Worm (Caenorhabditis elegans): ENCODE data around the gene str-199.

Gene str-199

ce11 chrV:17201847-17202246 lies 11.5 kb upstream of the str-199 start, which contains the start of gene Y68A4A.10:
Gene Y68A4A.10, plus strand, starts transcription at chrV:17202147.
- TF ChIP-seq ets-7 (tag; optimal IDR thresholded peaks at IDR 0.05) (no peak), B0310.2 (tag; optimal IDR thresholded peaks at IDR 0.05) (no peak), ama-1 (optimal IDR thresholded peaks at IDR 0.05) (no peak), tbx-37 (GFP tag; conservative IDR thresholded peaks at IDR 0.05) (no peak), hnd-1 (tag; optimal IDR thresholded peaks at IDR 0.05) (no peak), hmg-4 (GFP tag; optimal IDR thresholded peaks at IDR 0.05) (no peak), flt-1 (GFP tag; IDR thresholded peaks at IDR 0.05) (no peak), tra-4 (tag; optimal IDR thresholded peaks at IDR 0.05) (no peak), ceh-36 (tag; optimal IDR thresholded peaks at IDR 0.05) (no peak), aly-1 (tag; optimal IDR thresholded peaks at IDR 0.05) (no peak), hmbx-1 (tag; optimal IDR thresholded peaks at IDR 0.05) (no peak), tbx-11 (GFP tag; IDR thresholded peaks at IDR 0.05) (no peak)

ce11 chrV:17198926-17199325 lies 8.6 kb upstream of the str-199 start, which contains the start of gene srz-96:
Gene srz-96, plus strand, starts transcription at chrV:17199226.
- TF ChIP-seq scrt-1 (GFP tag; IDR thresholded peaks at IDR 0.05): no peak
- TF ChIP-seq flt-1 (GFP tag; IDR thresholded peaks at IDR 0.05): no peak
- no peak for TF ChIP-seq ama-1 (optimal IDR thresholded peaks at IDR 0.05)
- TF ChIP-seq sea-1 (GFP tag; conservative IDR thresholded peaks at IDR 0.05): no peak
- no peak for TF ChIP-seq hmg-4 (GFP tag; optimal IDR thresholded peaks at IDR 0.05)
- no peak for TF ChIP-seq hmbx-1 (tag; optimal IDR thresholded peaks at IDR 0.05)

- TF ChIP-seq pes-1 (GFP tag; IDR thresholded peaks at IDR 0.05) (no peak), ceh-36 (tag; optimal IDR thresholded peaks at IDR 0.05) (no peak), hmbx-1 (tag; optimal IDR thresholded peaks at IDR 0.05) (no peak)
These were observed 1.9 kb upstream of the str-199 start, which contains the start of gene srz-47 for ce11 chrV:17192238-17192637. Gene srz-47, minus strand, starts transcription at chrV:17192338.

- no peak for TF ChIP-seq ceh-36 (tag; optimal IDR thresholded peaks at IDR 0.05)
- TF ChIP-seq tbx-37 (GFP tag; conservative IDR thresholded peaks at IDR 0.05): no peak
- TF ChIP-seq B0310.2 (tag; optimal IDR thresholded peaks at IDR 0.05): no peak
- no peak for TF ChIP-seq aly-1 (tag; optimal IDR thresholded peaks at IDR 0.05)
- no peak for TF ChIP-seq scrt-1 (GFP tag; IDR thresholded peaks at IDR 0.05)
- TF ChIP-seq ama-1 (optimal IDR thresholded peaks at IDR 0.05): no peak
These were observed 8.3 kb downstream of the str-199 start, which contains the start of gene srh-159 for ce11 chrV:17182045-17182444. Gene srh-159, plus strand, starts transcription at chrV:17182345.

- no peak for TF ChIP-seq scrt-1 (GFP tag; IDR thresholded peaks at IDR 0.05)
These were observed 11.8 kb downstream of the str-199 start, which contains the start of gene srh-174 for ce11 chrV:17178457-17178856. Gene srh-174, plus strand, starts transcription at chrV:17178757.

ce11 chrV:17177967-17178366 lies 12.3 kb downstream of the str-199 start, which contains the start of gene srsx-1:
Gene srsx-1, minus strand, starts transcription at chrV:17178067.
- TF ChIP-seq tra-4 (tag; optimal IDR thresholded peaks at IDR 0.05): no peak
- no peak for TF ChIP-seq hmg-4 (GFP tag; optimal IDR thresholded peaks at IDR 0.05)
- no peak for TF ChIP-seq hmbx-1 (tag; optimal IDR thresholded peaks at IDR 0.05)
- no peak for TF ChIP-seq sea-1 (GFP tag; conservative IDR thresholded peaks at IDR 0.05)
- no peak for TF ChIP-seq pes-1 (GFP tag; IDR thresholded peaks at IDR 0.05)
- TF ChIP-seq aly-1 (tag; optimal IDR thresholded peaks at IDR 0.05): no peak
- no peak for TF ChIP-seq F13C5.2 (tag; optimal IDR thresholded peaks at IDR 0.05)
- no peak for TF ChIP-seq ceh-13 (GFP tag; optimal IDR thresholded peaks at IDR 0.05)
- no peak for TF ChIP-seq ceh-36 (tag; optimal IDR thresholded peaks at IDR 0.05)
- TF ChIP-seq tbx-37 (GFP tag; conservative IDR thresholded peaks at IDR 0.05): no peak
- no peak for TF ChIP-seq B0310.2 (tag; optimal IDR thresholded peaks at IDR 0.05)
- TF ChIP-seq tbx-11 (GFP tag; IDR thresholded peaks at IDR 0.05): no peak
- no peak for TF ChIP-seq flt-1 (GFP tag; IDR thresholded peaks at IDR 0.05)
- TF ChIP-seq ama-1 (optimal IDR thresholded peaks at IDR 0.05): no peak
- no peak for TF ChIP-seq ets-7 (tag; optimal IDR thresholded peaks at IDR 0.05)
- TF ChIP-seq hnd-1 (tag; optimal IDR thresholded peaks at IDR 0.05): no peak
- no peak for TF ChIP-seq scrt-1 (GFP tag; IDR thresholded peaks at IDR 0.05)

- TF ChIP-seq ama-1 (optimal IDR thresholded peaks at IDR 0.05) (no peak), hmbx-1 (tag; optimal IDR thresholded peaks at IDR 0.05) (no peak), B0310.2 (tag; optimal IDR thresholded peaks at IDR 0.05) (no peak), sea-1 (GFP tag; conservative IDR thresholded peaks at IDR 0.05) (no peak), aly-1 (tag; optimal IDR thresholded peaks at IDR 0.05) (no peak), flt-1 (GFP tag; IDR thresholded peaks at IDR 0.05) (no peak)
These were observed 16.6 kb downstream of the str-199 start, which contains the start of gene srbc-25 for ce11 chrV:17173738-17174137. Gene srbc-25, plus strand, starts transcription at chrV:17174038.

- TF ChIP-seq ceh-36 (tag; optimal IDR thresholded peaks at IDR 0.05) (no peak), aly-1 (tag; optimal IDR thresholded peaks at IDR 0.05) (no peak), hmbx-1 (tag; optimal IDR thresholded peaks at IDR 0.05) (no peak), scrt-1 (GFP tag; IDR thresholded peaks at IDR 0.05) (no peak), ama-1 (optimal IDR thresholded peaks at IDR 0.05) (no peak), hnd-1 (tag; optimal IDR thresholded peaks at IDR 0.05) (no peak), ceh-13 (GFP tag; optimal IDR thresholded peaks at IDR 0.05) (no peak), ets-7 (tag; optimal IDR thresholded peaks at IDR 0.05) (no peak), B0310.2 (tag; optimal IDR thresholded peaks at IDR 0.05) (no peak), tbx-37 (GFP tag; conservative IDR thresholded peaks at IDR 0.05) (no peak), tbx-11 (GFP tag; IDR thresholded peaks at IDR 0.05) (no peak), flt-1 (GFP tag; IDR thresholded peaks at IDR 0.05) (no peak), hmg-4 (GFP tag; optimal IDR thresholded peaks at IDR 0.05) (no peak), pes-1 (GFP tag; IDR thresholded peaks at IDR 0.05) (no peak), tra-4 (tag; optimal IDR thresholded peaks at IDR 0.05) (no peak), F13C5.2 (tag; optimal IDR thresholded peaks at IDR 0.05) (no peak), sea-1 (GFP tag; conservative IDR thresholded peaks at IDR 0.05) (no peak)
These were observed 18.7 kb downstream of the str-199 start, which contains the start of gene srbc-26 for ce11 chrV:17171551-17171950. Gene srbc-26, plus strand, starts transcription at chrV:17171851.
